Fruit fly (Drosophila melanogaster) whole organism, embryonic: ENCODE results near the gene BuGZ.

Experiments
- B-H1 ChIP-seq: fragments of 200-800 bp; sonication (Bioruptor generic); IDR thresholded peaks from 3 replicates; pipeline ENCODE4 v1.3.6; 2022; ENCODE audit warnings: missing biosample characterization, missing genetic modification characterization
- BEAF-32 ChIP-seq: fragments of 200-800 bp; sonication (Bioruptor generic); optimal IDR thresholded peaks from 3 replicates; lab custom pipeline; 2017; ENCODE audit warnings: missing biosample characterization, missing genetic modification characterization, mild to moderate bottlenecking, moderate library complexity, missing genetic modification reagents
- CG10654 ChIP-seq: fragments of 200-800 bp; sonication (Bioruptor generic); optimal IDR thresholded peaks from 2 replicates; lab custom pipeline; 2016; ENCODE audit warnings: missing biosample characterization, missing genetic modification characterization
- CG11085 ChIP-seq: fragments of 200-800 bp; sonication (Bioruptor generic); IDR thresholded peaks from 2 replicates; pipeline ENCODE4 v1.3.6; 2022; ENCODE audit warnings: missing biosample characterization, missing genetic modification characterization
- CG12299 ChIP-seq: fragments of 200-800 bp; sonication (Bioruptor generic); optimal IDR thresholded peaks from 2 replicates; lab custom pipeline; 2018; ENCODE audit warnings: missing biosample characterization, mild to moderate bottlenecking, missing genetic modification characterization
- CG13287 ChIP-seq: fragments of 200-800 bp; sonication (Bioruptor generic); IDR thresholded peaks from 2 replicates; pipeline ENCODE4 v1.3.6; 2022; ENCODE audit warnings: missing biosample characterization, missing genetic modification characterization; ENCODE audit not compliant: partially characterized antibody
- CG13775 ChIP-seq: fragments of 200-800 bp; sonication (Bioruptor generic); optimal IDR thresholded peaks from 3 replicates; lab custom pipeline; 2017; ENCODE audit warnings: missing biosample characterization, mild to moderate bottlenecking, missing genetic modification characterization
- CG15514 ChIP-seq: fragments of 200-800 bp; sonication (Bioruptor generic); optimal IDR thresholded peaks from 3 replicates; lab custom pipeline; 2017; ENCODE audit warnings: missing biosample characterization, missing genetic modification characterization, mild to moderate bottlenecking, moderate library complexity, missing genetic modification reagents
- CG18619 ChIP-seq: fragments of 200-800 bp; sonication (Bioruptor generic); optimal IDR thresholded peaks from 3 replicates; lab custom pipeline; 2017; ENCODE audit warnings: missing biosample characterization, mild to moderate bottlenecking, missing genetic modification characterization
- CG2199 ChIP-seq: fragments of 200-800 bp; sonication (Bioruptor generic); IDR thresholded peaks from 3 replicates; pipeline ENCODE4 v1.3.6; 2022; ENCODE audit warnings: missing biosample characterization, missing genetic modification characterization
- CG2678 ChIP-seq: fragments of 200-800 bp; sonication (Bioruptor generic); optimal IDR thresholded peaks from 3 replicates; lab custom pipeline; 2019; ENCODE audit warnings: missing biosample characterization, mild to moderate bottlenecking, missing genetic modification characterization, moderate library complexity
- CG34422 ChIP-seq: fragments of 200-800 bp; sonication (Bioruptor generic); IDR thresholded peaks from 3 replicates; pipeline ENCODE4 v1.3.6; 2022; ENCODE audit warnings: missing biosample characterization, missing genetic modification characterization
- CG4617 ChIP-seq: fragments of 200-800 bp; sonication (Bioruptor generic); optimal IDR thresholded peaks from 3 replicates; lab custom pipeline; 2016; ENCODE audit warnings: missing biosample characterization, missing genetic modification characterization, borderline replicate concordance
- CG4730 ChIP-seq: fragments of 200-800 bp; sonication (Bioruptor generic); IDR thresholded peaks from 2 replicates; pipeline ENCODE4 v1.3.6; 2022; ENCODE audit warnings: missing biosample characterization, missing genetic modification characterization
- Dp ChIP-seq: fragments of 200-800 bp; sonication (Bioruptor generic); optimal IDR thresholded peaks from 2 replicates; lab custom pipeline; 2018; ENCODE audit warnings: missing biosample characterization, mild to moderate bottlenecking, missing genetic modification characterization, moderate library complexity
- Drgx ChIP-seq: fragments of 200-800 bp; sonication (Bioruptor generic); IDR thresholded peaks from 2 replicates; pipeline ENCODE4 v1.3.6; 2022; ENCODE audit warnings: missing biosample characterization, missing genetic modification characterization
- Eip74EF ChIP-seq, 2 experiments: fragments of 200-800 bp in 1 of 2; fragments of >200 bp in 1 of 2; sonication (Bioruptor generic) in 1 of 2; optimal IDR thresholded peaks; 2 replicates each; lab custom pipeline; 2017 to 2019; ENCODE audit warnings: missing biosample characterization in 2 of 2, missing genetic modification characterization in 2 of 2, mild to moderate bottlenecking in 1 of 2, moderate library complexity in 1 of 2
- Ets97D ChIP-seq: fragments of 200-800 bp; sonication (Bioruptor generic); optimal IDR thresholded peaks from 3 replicates; lab custom pipeline; 2016; ENCODE audit warnings: missing biosample characterization, missing genetic modification characterization
- Fer1 ChIP-seq: fragments of 200-800 bp; sonication (Bioruptor generic); optimal IDR thresholded peaks from 2 replicates; lab custom pipeline; 2017; ENCODE audit warnings: missing biosample characterization, mild to moderate bottlenecking, missing genetic modification characterization
- Fer3 ChIP-seq: fragments of 200-800 bp; sonication (Bioruptor generic); optimal IDR thresholded peaks from 2 replicates; lab custom pipeline; 2018; ENCODE audit warnings: missing biosample characterization, mild to moderate bottlenecking, missing genetic modification characterization, moderate library complexity
- Gsc ChIP-seq: fragments of 200-800 bp; sonication (Bioruptor generic); IDR thresholded peaks from 2 replicates; pipeline ENCODE4 v1.3.6; 2022; ENCODE audit warnings: missing biosample characterization, missing genetic modification characterization
- Hmr ChIP-seq: fragments of 200-800 bp; sonication (Bioruptor generic); optimal IDR thresholded peaks from 3 replicates; lab custom pipeline; 2017; ENCODE audit warnings: mild to moderate bottlenecking, missing biosample characterization, missing genetic modification reagents, missing genetic modification characterization
- Med ChIP-seq: fragments of 200-800 bp; sonication (Bioruptor generic); peaks from one replicate; lab custom pipeline; 2016; ENCODE audit warnings: missing biosample characterization, missing genetic modification characterization, mild to moderate bottlenecking, inconsistent platforms, moderate library complexity
- Mrtf ChIP-seq: fragments of 200-800 bp; sonication (Bioruptor generic); IDR thresholded peaks from 3 replicates; pipeline ENCODE4 v1.3.6; 2022; ENCODE audit warnings: missing biosample characterization, missing genetic modification characterization
- Nf-YC ChIP-seq: fragments of 200-800 bp; optimal IDR thresholded peaks from 3 replicates; lab custom pipeline; 2019; ENCODE audit warnings: missing biosample characterization, mild to moderate bottlenecking, missing genetic modification characterization, moderate library complexity
- Sox100B ChIP-seq: fragments of 200-800 bp; sonication (Bioruptor generic); optimal IDR thresholded peaks from 3 replicates; lab custom pipeline; 2018; ENCODE audit warnings: missing biosample characterization, mild to moderate bottlenecking, missing genetic modification characterization
- Xbp1 ChIP-seq: fragments of 200-800 bp; sonication (Bioruptor generic); optimal IDR thresholded peaks from 3 replicates; lab custom pipeline; 2016; ENCODE audit warnings: missing biosample characterization, mild to moderate bottlenecking, missing genetic modification characterization
- az2 ChIP-seq: fragments of 200-800 bp; sonication (Bioruptor generic); optimal IDR thresholded peaks from 3 replicates; lab custom pipeline; 2016; ENCODE audit warnings: missing biosample characterization, missing genetic modification characterization
- bcd ChIP-seq: fragments of 200-800 bp; sonication (Bioruptor generic); optimal IDR thresholded peaks from 2 replicates; lab custom pipeline; 2017; ENCODE audit warnings: missing biosample characterization, mild to moderate bottlenecking, missing genetic modification characterization
- chif ChIP-seq, 2 experiments: fragments of 200-800 bp; sonication (Bioruptor generic); optimal IDR thresholded peaks; 3 replicates each; lab custom pipeline; 2016; ENCODE audit warnings: missing biosample characterization in 2 of 2, missing genetic modification characterization in 2 of 2
- danr ChIP-seq: fragments of 200-800 bp; sonication (Bioruptor generic); IDR thresholded peaks from 2 replicates; pipeline ENCODE4 v1.3.6; 2022; ENCODE audit warnings: missing biosample characterization, missing genetic modification characterization
- dmrt99B ChIP-seq: fragments of 200-800 bp; sonication (Bioruptor generic); optimal IDR thresholded peaks from 2 replicates; lab custom pipeline; 2018; ENCODE audit warnings: missing biosample characterization, mild to moderate bottlenecking, missing genetic modification characterization, moderate library complexity
- ems ChIP-seq: fragments of 200-800 bp; sonication (Bioruptor generic); optimal IDR thresholded peaks from 3 replicates; lab custom pipeline; 2016; ENCODE audit warnings: missing biosample characterization, missing genetic modification characterization
- en ChIP-seq: fragments of 200-800 bp; sonication (Bioruptor generic); optimal IDR thresholded peaks from 2 replicates; lab custom pipeline; 2016; ENCODE audit warnings: missing biosample characterization, missing genetic modification characterization
- fd64A ChIP-seq: fragments of 200-800 bp; sonication (Bioruptor generic); optimal IDR thresholded peaks from 3 replicates; lab custom pipeline; 2018; ENCODE audit warnings: missing biosample characterization, mild to moderate bottlenecking, missing genetic modification characterization
- h ChIP-seq: fragments of >200 bp; optimal IDR thresholded peaks from 2 replicates; lab custom pipeline; 2017
- jing ChIP-seq: fragments of 200-800 bp; sonication (Bioruptor generic); optimal IDR thresholded peaks from 2 replicates; lab custom pipeline; 2018; ENCODE audit warnings: missing biosample characterization, mild to moderate bottlenecking, missing genetic modification characterization
- kah ChIP-seq: fragments of 200-800 bp; sonication (Bioruptor generic); optimal IDR thresholded peaks from 2 replicates; lab custom pipeline; 2018; ENCODE audit warnings: missing biosample characterization, mild to moderate bottlenecking, missing genetic modification characterization
- knrl ChIP-seq: fragments of 200-800 bp; sonication (Bioruptor generic); IDR thresholded peaks from 3 replicates; pipeline ENCODE4 v1.3.6; 2022; ENCODE audit warnings: missing biosample characterization, missing genetic modification characterization; ENCODE audit not compliant: partially characterized antibody
- lab ChIP-seq: fragments of 200-800 bp; sonication (Bioruptor generic); optimal IDR thresholded peaks from 3 replicates; lab custom pipeline; 2017; ENCODE audit warnings: missing biosample characterization, missing genetic modification characterization, mild to moderate bottlenecking, moderate library complexity, missing genetic modification reagents
- lov ChIP-seq, 2 experiments: fragments of 200-800 bp in 1 of 2; fragments of >200 bp in 1 of 2; sonication (Bioruptor generic) in 1 of 2; IDR thresholded peaks in 1 of 2; optimal IDR thresholded peaks in 1 of 2; 2 replicates in 1 of 2; 3 replicates in 1 of 2; pipeline versions ENCODE4 v1.3.6 to Lab custom; 2017 to 2022; ENCODE audit warnings: missing biosample characterization in 1 of 2, missing genetic modification characterization in 1 of 2
- maf-S ChIP-seq: fragments of 200-800 bp; sonication (Bioruptor generic); optimal IDR thresholded peaks from 2 replicates; lab custom pipeline; 2016; ENCODE audit warnings: missing biosample characterization, missing genetic modification characterization
- prd ChIP-seq, 3 experiments: fragments of >200 bp in 2 of 3; fragments of 200-800 bp in 1 of 3; sonication (Bioruptor generic) in 1 of 3; optimal IDR thresholded peaks in 2 of 3; IDR thresholded peaks in 1 of 3; 2 replicates in 2 of 3; 3 replicates in 1 of 3; pipeline versions ENCODE4 v1.3.6 to Lab custom; 2017 to 2022; ENCODE audit warnings: missing biosample characterization in 1 of 3, missing genetic modification characterization in 1 of 3
- sisA ChIP-seq: fragments of 200-800 bp; sonication (Bioruptor generic); IDR thresholded peaks from 2 replicates; pipeline ENCODE4 v1.3.6; 2022; ENCODE audit warnings: missing biosample characterization, missing genetic modification characterization
- ssp ChIP-seq: fragments of 200-800 bp; sonication (Bioruptor generic); IDR thresholded peaks from 2 replicates; pipeline ENCODE4 v1.3.6; 2022; ENCODE audit warnings: missing biosample characterization, missing genetic modification characterization
- toy ChIP-seq: fragments of 200-800 bp; sonication (Bioruptor generic); IDR thresholded peaks from 2 replicates; pipeline ENCODE4 v1.3.6; 2022; ENCODE audit warnings: missing biosample characterization, missing genetic modification characterization
- wek ChIP-seq: fragments of 200-800 bp; sonication (Bioruptor generic); optimal IDR thresholded peaks from 3 replicates; lab custom pipeline; 2018; ENCODE audit warnings: missing biosample characterization, mild to moderate bottlenecking, missing genetic modification characterization, moderate library complexity
- wor ChIP-seq: fragments of 200-800 bp; sonication (Bioruptor generic); IDR thresholded peaks from 2 replicates; pipeline ENCODE4 v1.3.6; 2022; ENCODE audit warnings: missing biosample characterization, missing genetic modification characterization

BuGZ gene

dm6 chr2L:16715841-16716701 lies 27.1 kb upstream of the BuGZ start, which contains the start of the genes Cyt-c-d and CG31808 (continued):
- TF ChIP-seq CG11085 (GFP tag; lab: Robert Waterston, UW): peak; percentile 85
- peak; percentile 84 for TF ChIP-seq Ets97D
- TF ChIP-seq CG2199: peak; percentile 97
- TF ChIP-seq Xbp1 (GFP tag; lab: Kevin White, UChicago): peak; percentile 97
- peak; percentile 90 for TF ChIP-seq kah (GFP tag; lab: Kevin White, UChicago)
- TF ChIP-seq fd64A (GFP tag; lab: Kevin White, UChicago): peak; percentile 94
- TF ChIP-seq Mrtf (GFP tag; lab: Robert Waterston, UW): peak; percentile 96
- TF ChIP-seq maf-S (GFP tag; lab: Kevin White, UChicago): peak; percentile 92
- TF ChIP-seq CG4617 (GFP tag; lab: Kevin White, UChicago): peak; percentile 92
- peak; percentile 98 for TF ChIP-seq Hmr (GFP tag; lab: Kevin White, UChicago)
- peak; percentile 93 for TF ChIP-seq danr (GFP tag; lab: Robert Waterston, UW)
- peak; percentile 96 for TF ChIP-seq Sox100B (GFP tag; lab: Kevin White, UChicago)
- TF ChIP-seq wor (GFP tag; lab: Robert Waterston, UW): peak; percentile 98
- TF ChIP-seq CG18619 (GFP tag; lab: Kevin White, UChicago): peak; percentile 97
- no peak for TF ChIP-seq knrl
- no peak for TF ChIP-seq h (lab: Kevin White, UChicago)
- peak; percentile 94 for TF ChIP-seq jing
- peak; percentile 92 for TF ChIP-seq Gsc
- TF ChIP-seq B-H1: peak; percentile 95
- peak; percentile 16; the same call in 1 of the 2 replicates for TF ChIP-seq CG13287 (GFP tag; lab: Robert Waterston, UW)
- TF ChIP-seq ssp (GFP tag; lab: Robert Waterston, UW): peak; percentile 91
- TF ChIP-seq Dp: peak; percentile 11
- TF ChIP-seq Drgx (GFP tag; lab: Robert Waterston, UW): peak; percentile 99
- TF ChIP-seq ems (GFP tag; lab: Kevin White, UChicago): peak; percentile 94
- peak in 1 of 2 experiments; percentile 98 for TF ChIP-seq Eip74EF (GFP tag; optimal IDR thresholded peaks at IDR 0.05; lab: Kevin White, UChicago)
- TF ChIP-seq, all 482 proteins: peak for 443

DNA sequence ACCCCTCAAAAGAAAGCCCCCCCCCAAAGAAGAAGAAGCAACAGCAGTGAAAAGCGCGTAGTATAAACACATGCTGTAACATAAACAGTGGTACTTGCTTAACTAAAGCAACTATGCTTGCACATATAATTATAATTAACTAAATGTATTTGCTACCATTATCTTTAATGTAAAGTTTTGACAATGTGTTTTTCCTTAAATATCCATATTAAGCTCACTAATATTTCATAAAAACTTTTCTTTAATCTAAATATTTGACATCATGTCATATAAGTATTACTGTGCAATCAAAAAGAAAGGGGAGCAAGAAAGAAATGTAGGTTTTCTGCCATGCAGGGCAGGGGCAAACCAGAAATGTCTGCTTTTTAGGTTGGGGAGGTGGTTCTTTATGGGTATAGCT lies 26.4 kb upstream of the BuGZ start:
- TF ChIP-seq Fer3 (tag; lab: Kevin White, UChicago) (peak; percentile 44), CG2678 (peak; percentile 70), az2 (no peak), BEAF-32 (GFP tag; lab: Kevin White, UChicago) (no peak), prd (optimal IDR thresholded peaks at IDR 0.05; lab: Kevin White, UChicago) (no peak), prd (GFP tag; IDR thresholded peaks at IDR 0.05; lab: Robert Waterston, UW) (peak; percentile 44; the same call in 1 of the 3 replicates), dmrt99B (tag; lab: Kevin White, UChicago) (peak; percentile 58), CG34422 (0 out of 3 replicates have a peak, but pooled peaks have one; percentile 34), bcd (no peak), Fer1 (peak; percentile 34), chif (GFP tag; optimal IDR thresholded peaks at IDR 0.05; lab: Kevin White, UChicago) (no peak), toy (GFP tag; lab: Robert Waterston, UW) (no peak), wek (no peak), Nf-YC (tag; lab: Kevin White, UChicago) (peak; percentile 19), lov (optimal IDR thresholded peaks at IDR 0.05; lab: Kevin White, UChicago) (no peak), lov (GFP tag; IDR thresholded peaks at IDR 0.05; lab: Robert Waterston, UW) (no peak), CG13775 (GFP tag; lab: Kevin White, UChicago) (no peak), Med (peak; percentile 3), en (GFP tag; lab: Kevin White, UChicago) (no peak), CG15514 (GFP tag; lab: Kevin White, UChicago) (peak; percentile 28), CG12299 (tag; lab: Kevin White, UChicago) (no peak), sisA (GFP tag; lab: Robert Waterston, UW) (no peak), CG4730 (GFP tag; lab: Robert Waterston, UW) (peak; percentile 38; the same call in 1 of the 2 replicates), lab (GFP tag; lab: Kevin White, UChicago) (peak; percentile 69), CG10654 (GFP tag; lab: Kevin White, UChicago) (peak; percentile 11)
